Worm (Caenorhabditis elegans): ENCODE data around the gene C38C3.6.

- TF ChIP-seq ceh-36 (tag; optimal IDR thresholded peaks at IDR 0.05) (no peak), ama-1 (optimal IDR thresholded peaks at IDR 0.05) (no peak), ets-7 (tag; optimal IDR thresholded peaks at IDR 0.05) (no peak), aly-1 (tag; optimal IDR thresholded peaks at IDR 0.05) (no peak), tbx-37 (GFP tag; conservative IDR thresholded peaks at IDR 0.05) (no peak), hmg-4 (GFP tag; optimal IDR thresholded peaks at IDR 0.05) (no peak)
These were observed 22.5 kb downstream of the C38C3.6 start for ce11 chrV:1468905-1469304.

Data from whole organism, early embryonic.